Comparison of ENCODE assay signal across 7 worm cellular contexts in genomic region chrIV:247494-247893, ce11.
A peak's percentile ranks its signal among the peaks of the same experiment; 100 is the strongest.
TF ChIP-seq lines count a peak whose summit lies in the region.

No protein-coding gene starts in this region.

TF ChIP-seq in whole organism, L1 larva, 84 proteins besides CTCF, POLR2A, EP300 and RAD21 (continues in another document):
- TF ChIP-seq nhr-90 (tag; optimal IDR thresholded peaks at IDR 0.05; lab: Kevin White, UChicago; ENCODE audit: poor library complexity) (peak; percentile 67), snu-23 (GFP tag; optimal IDR thresholded peaks at IDR 0.05; lab: Kevin White, UChicago) (peak; percentile 64), efl-1 (optimal IDR thresholded peaks at IDR 0.05; lab: Kevin White, UChicago) (peak in 1 of 2 experiments; percentile 7), efl-1 (GFP tag; optimal IDR thresholded peaks at IDR 0.05 in 1 of 2; lab: Kevin White, UChicago) (peak in 1 of 2 experiments; percentile 84), grh-1 (GFP tag; IDR thresholded peaks at IDR 0.05; lab: Robert Waterston, UW) (peak; percentile 43; the same call in 1 of the 2 replicates), nhr-19 (GFP tag; conservative IDR thresholded peaks at IDR 0.05; lab: Robert Waterston, UW) (peak; percentile 51), fos-1 (tag; optimal IDR thresholded peaks at IDR 0.05; lab: Kevin White, UChicago) (no peak), lsy-2 (tag; optimal IDR thresholded peaks at IDR 0.05; lab: Kevin White, UChicago) (peak; percentile 13 to 62), C16A3.4 (tag; optimal IDR thresholded peaks at IDR 0.05; lab: Kevin White, UChicago) (peak; percentile 32), lin-35 (GFP tag; optimal IDR thresholded peaks at IDR 0.05; lab: Kevin White, UChicago) (peak in 1 of 2 experiments; percentile 76), nhr-12 (tag; optimal IDR thresholded peaks at IDR 0.05; lab: Kevin White, UChicago) (no peak), unc-98 (GFP tag; IDR thresholded peaks at IDR 0.05; lab: Robert Waterston, UW) (no peak)

TF ChIP-seq in whole organism, L2 larva, 48 proteins besides CTCF, POLR2A, EP300 and RAD21 (continues in another document):
- TF ChIP-seq mab-5 (tag; optimal IDR thresholded peaks at IDR 0.05; lab: Kevin White, UChicago): peak; percentile 40
- no peak for TF ChIP-seq unc-39 (tag; optimal IDR thresholded peaks at IDR 0.05; lab: Kevin White, UChicago)
- TF ChIP-seq mdl-1 (tag; optimal IDR thresholded peaks at IDR 0.05; lab: Kevin White, UChicago): peak; percentile 67 to 86
- peak; percentile 75 for TF ChIP-seq nhr-25 (tag; optimal IDR thresholded peaks at IDR 0.05; lab: Kevin White, UChicago)
- no peak for TF ChIP-seq ztf-4 (tag; optimal IDR thresholded peaks at IDR 0.05; lab: Kevin White, UChicago)
- peak; percentile 65 for TF ChIP-seq nhr-6 (tag; optimal IDR thresholded peaks at IDR 0.05; lab: Kevin White, UChicago)
- TF ChIP-seq crh-2 (tag; optimal IDR thresholded peaks at IDR 0.05; lab: Kevin White, UChicago): peak; percentile 56
- TF ChIP-seq sma-9 (GFP tag; optimal IDR thresholded peaks at IDR 0.05; lab: Kevin White, UChicago): peak; percentile 86
- no peak for TF ChIP-seq sma-9 (tag; optimal IDR thresholded peaks at IDR 0.05; lab: Kevin White, UChicago)
- peak; percentile 73 for TF ChIP-seq blmp-1 (tag; optimal IDR thresholded peaks at IDR 0.05; lab: Kevin White, UChicago; ENCODE audit: insufficient read depth)
- TF ChIP-seq gmeb-1 (tag; optimal IDR thresholded peaks at IDR 0.05; lab: Kevin White, UChicago): peak; percentile 56
- peak; percentile 80 for TF ChIP-seq nhr-21 (tag; optimal IDR thresholded peaks at IDR 0.05; lab: Kevin White, UChicago)
- TF ChIP-seq mbf-1 (tag; optimal IDR thresholded peaks at IDR 0.05; lab: Kevin White, UChicago): no peak

TF ChIP-seq in whole organism, L3 larva, 47 proteins besides CTCF, POLR2A, EP300 and RAD21:
- TF ChIP-seq mdl-1 (tag; optimal IDR thresholded peaks at IDR 0.05; lab: Kevin White, UChicago) (peak; percentile 88), elt-3 (tag; optimal IDR thresholded peaks at IDR 0.05; lab: Kevin White, UChicago) (peak in 2 of 3 experiments; percentile 61 to 65), nhr-43 (tag; optimal IDR thresholded peaks at IDR 0.05; lab: Kevin White, UChicago; ENCODE audit: poor library complexity, severe bottlenecking) (peak; percentile 69), nhr-76 (tag; optimal IDR thresholded peaks at IDR 0.05; lab: Kevin White, UChicago) (no peak), ama-1 (optimal IDR thresholded peaks at IDR 0.05; lab: Kevin White, UChicago) (no peak), daf-12 (tag; optimal IDR thresholded peaks at IDR 0.05; lab: Kevin White, UChicago) (no peak), nhr-77 (tag; optimal IDR thresholded peaks at IDR 0.05; lab: Kevin White, UChicago) (no peak), nhr-12 (tag; optimal IDR thresholded peaks at IDR 0.05; lab: Kevin White, UChicago) (no peak), ceh-82 (tag; optimal IDR thresholded peaks at IDR 0.05; lab: Kevin White, UChicago) (no peak), eor-1 (tag; optimal IDR thresholded peaks at IDR 0.05; lab: Kevin White, UChicago) (no peak), sea-2 (GFP tag; optimal IDR thresholded peaks at IDR 0.05; lab: Kevin White, UChicago) (no peak), nhr-25 (tag; optimal IDR thresholded peaks at IDR 0.05; lab: Kevin White, UChicago) (peak; percentile 87), nhr-23 (tag; optimal IDR thresholded peaks at IDR 0.05; lab: Kevin White, UChicago) (peak; percentile 78)

TF ChIP-seq in whole organism, L4 larva, 104 proteins besides CTCF, POLR2A, EP300 and RAD21 (continues in another document):
- no peak for TF ChIP-seq ceh-28 (tag; optimal IDR thresholded peaks at IDR 0.05; lab: Kevin White, UChicago)
- TF ChIP-seq mdl-1 (tag; optimal IDR thresholded peaks at IDR 0.05; lab: Kevin White, UChicago): peak; percentile 69 to 95
- TF ChIP-seq ztf-11 (tag; optimal IDR thresholded peaks at IDR 0.05; lab: Kevin White, UChicago): no peak
- TF ChIP-seq nhr-76 (tag; optimal IDR thresholded peaks at IDR 0.05; lab: Kevin White, UChicago): no peak
- no peak for TF ChIP-seq gei-8 (GFP tag; optimal IDR thresholded peaks at IDR 0.05; lab: Kevin White, UChicago)
- no peak for TF ChIP-seq spr-1 (tag; optimal IDR thresholded peaks at IDR 0.05; lab: Kevin White, UChicago)
- TF ChIP-seq nhr-28 (tag; optimal IDR thresholded peaks at IDR 0.05; lab: Kevin White, UChicago): peak; percentile 78
- TF ChIP-seq hlh-11 (tag; optimal IDR thresholded peaks at IDR 0.05; lab: Kevin White, UChicago): peak; percentile 66
- TF ChIP-seq ztf-7 (tag; optimal IDR thresholded peaks at IDR 0.05; lab: Kevin White, UChicago): no peak
- TF ChIP-seq unc-62 (GFP tag; optimal IDR thresholded peaks at IDR 0.05 in 1 of 2; lab: Kevin White, UChicago): peak in 1 of 2 experiments; percentile 88
- TF ChIP-seq unc-62 (tag; optimal IDR thresholded peaks at IDR 0.05; lab: Kevin White, UChicago): no peak
- TF ChIP-seq zfp-2 (tag; optimal IDR thresholded peaks at IDR 0.05; lab: Kevin White, UChicago): no peak
- no peak for TF ChIP-seq zip-11 (GFP tag; IDR thresholded peaks at IDR 0.05; lab: Robert Waterston, UW)
- TF ChIP-seq zag-1 (tag; optimal IDR thresholded peaks at IDR 0.05; lab: Kevin White, UChicago): no peak
- no peak for TF ChIP-seq lim-7 (GFP tag; IDR thresholded peaks at IDR 0.05; lab: Robert Waterston, UW)

TF ChIP-seq in whole organism, late embryonic, 69 proteins besides CTCF, POLR2A, EP300 and RAD21:
- TF ChIP-seq pha-2 (tag; optimal IDR thresholded peaks at IDR 0.05; lab: Kevin White, UChicago) (no peak), hlh-30 (tag; optimal IDR thresholded peaks at IDR 0.05; lab: Kevin White, UChicago; ENCODE audit: insufficient read depth) (peak; percentile 14), fax-1 (tag; optimal IDR thresholded peaks at IDR 0.05; lab: Kevin White, UChicago) (no peak), ceh-24 (tag; optimal IDR thresholded peaks at IDR 0.05; lab: Kevin White, UChicago) (no peak)
TF ChIP-seq in whole organism, late embryonic: peak in this region for 1.

TF ChIP-seq in whole organism, mixed stage, embryonic, 35 proteins besides CTCF, POLR2A, EP300 and RAD21:
- TF ChIP-seq elt-3 (tag; optimal IDR thresholded peaks at IDR 0.05; lab: Kevin White, UChicago): peak; percentile 7
- TF ChIP-seq unc-62 (GFP tag; optimal IDR thresholded peaks at IDR 0.05; lab: Kevin White, UChicago): no peak
- TF ChIP-seq flh-1 (GFP tag; optimal IDR thresholded peaks at IDR 0.05; lab: Kevin White, UChicago): no peak
- TF ChIP-seq nhr-237 (tag; optimal IDR thresholded peaks at IDR 0.05; lab: Kevin White, UChicago): no peak
- no peak for TF ChIP-seq unc-39 (tag; optimal IDR thresholded peaks at IDR 0.05; lab: Kevin White, UChicago)

TF ChIP-seq in whole organism, young adult, 124 proteins besides CTCF, POLR2A, EP300 and RAD21:
- TF ChIP-seq lin-54 (GFP tag; optimal IDR thresholded peaks at IDR 0.05; lab: Kevin White, UChicago) (no peak), nhr-80 (tag; optimal IDR thresholded peaks at IDR 0.05; lab: Kevin White, UChicago) (no peak), T07F8.4 (tag; optimal IDR thresholded peaks at IDR 0.05; lab: Kevin White, UChicago) (no peak), let-526 (GFP tag; IDR thresholded peaks at IDR 0.05; lab: Robert Waterston, UW) (no peak), efl-1 (GFP tag; optimal IDR thresholded peaks at IDR 0.05; lab: Kevin White, UChicago) (no peak), atf-7 (tag; optimal IDR thresholded peaks at IDR 0.05; lab: Kevin White, UChicago) (no peak), C06A6.2 (GFP tag; conservative IDR thresholded peaks at IDR 0.05; lab: Robert Waterston, UW) (no peak), lin-40 (tag; optimal IDR thresholded peaks at IDR 0.05; lab: Kevin White, UChicago) (peak; percentile 27), F57C9.4 (tag; optimal IDR thresholded peaks at IDR 0.05; lab: Kevin White, UChicago) (no peak), rpc-1 (optimal IDR thresholded peaks at IDR 0.05; lab: Kevin White, UChicago) (no peak), rpc-1 (tag; optimal IDR thresholded peaks at IDR 0.05; lab: Kevin White, UChicago) (no peak), ztf-26 (tag; optimal IDR thresholded peaks at IDR 0.05; lab: Kevin White, UChicago) (peak; percentile 23), somi-1 (GFP tag; optimal IDR thresholded peaks at IDR 0.05; lab: Kevin White, UChicago) (peak; percentile 41)
